Fruit fly (Drosophila melanogaster) Kc167 (cell line): Measurements from ENCODE around the gene CG34001.

Experiments
- Myc ChIP-seq: fragments of >200 bp; optimal IDR thresholded peaks from 2 replicates; lab custom pipeline; 2017; ENCODE audit warnings: missing external identifiers
- h ChIP-seq: fragments of >200 bp; optimal IDR thresholded peaks from 3 replicates; lab custom pipeline; 2018; ENCODE audit warnings: missing external identifiers
- insv ChIP-seq: fragments of >200 bp; optimal IDR thresholded peaks from 3 replicates; lab custom pipeline; 2018; ENCODE audit warnings: missing external identifiers
- psq ChIP-seq: fragments of >200 bp; optimal IDR thresholded peaks from 2 replicates; lab custom pipeline; 2017; ENCODE audit warnings: missing external identifiers
- ttk ChIP-seq: sonication (Bioruptor generic); optimal IDR thresholded peaks from 2 replicates; lab custom pipeline; 2017; ENCODE audit warnings: missing external identifiers

dm6 chr3L:10630885-10631359 lies at the start of gene CG34001, which contains the start of the genes CG42535 and hay:
- TF ChIP-seq Myc, result no peak
- TF ChIP-seq ttk, result no peak
- TF ChIP-seq h (lab: Kevin White, UChicago), result no peak
- TF ChIP-seq insv (lab: Kevin White, UChicago), result no peak
- no peak for TF ChIP-seq psq (lab: Kevin White, UChicago)
